Worm (Caenorhabditis elegans): ENCODE measurements around the gene ilys-2.

DNA sequence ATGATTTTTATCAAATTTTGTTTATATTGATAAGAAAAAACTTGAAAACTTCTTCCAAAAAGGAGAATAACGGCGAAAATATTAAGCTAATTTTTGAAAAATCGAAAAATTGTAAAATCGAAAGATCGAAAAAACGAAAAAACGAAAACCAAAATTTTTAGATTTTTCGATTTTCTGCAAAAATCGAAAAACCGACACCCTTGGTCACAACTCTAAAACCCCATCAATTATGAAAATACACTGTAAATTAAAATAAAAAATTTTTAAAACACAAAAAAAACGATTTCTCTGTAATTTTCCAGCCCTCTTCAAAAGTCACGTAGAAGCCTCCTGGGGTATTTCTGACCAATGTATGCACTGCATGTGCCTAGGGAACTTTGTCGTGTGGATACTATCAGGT is 2.6 kb downstream of the ilys-2 start, which contains the start of gene ilys-1:
- TF ChIP-seq egl-27 (tag; optimal IDR thresholded peaks at IDR 0.05), result no peak
- TF ChIP-seq lin-13 (GFP tag; optimal IDR thresholded peaks at IDR 0.05), result no peak
- TF ChIP-seq ceh-82 (tag; optimal IDR thresholded peaks at IDR 0.05), result no peak
- TF ChIP-seq jun-1 (tag; optimal IDR thresholded peaks at IDR 0.05), result no peak
- TF ChIP-seq nhr-90 (tag; optimal IDR thresholded peaks at IDR 0.05; ENCODE audit: poor library complexity), result no peak
- TF ChIP-seq hpl-2 (GFP tag; optimal IDR thresholded peaks at IDR 0.05), result no peak
- TF ChIP-seq ztf-11 (tag; optimal IDR thresholded peaks at IDR 0.05), result no peak
- no peak for TF ChIP-seq mab-9 (GFP tag; IDR thresholded peaks at IDR 0.05)
- TF ChIP-seq lin-15B (tag; optimal IDR thresholded peaks at IDR 0.05), result no peak
- no peak for TF ChIP-seq aly-2 (tag; optimal IDR thresholded peaks at IDR 0.05)
- no peak for TF ChIP-seq ces-1 (GFP tag; optimal IDR thresholded peaks at IDR 0.05)
- no peak for TF ChIP-seq tbx-2 (tag; optimal IDR thresholded peaks at IDR 0.05)

Data from whole organism, L1 larva.